Fruit fly (Drosophila melanogaster) whole organism, adult: ENCODE measurements around the gene CG2712.

Experiments used
- CG11617 ChIP-seq: fragments of 200-800 bp; sonication (Bioruptor generic); optimal IDR thresholded peaks from 2 replicates; lab custom pipeline; 2017; ENCODE audit warnings: mild to moderate bottlenecking, missing biosample characterization, missing genetic modification reagents, missing genetic modification characterization
- CG12768 ChIP-seq: fragments of 200-800 bp; sonication (Bioruptor generic); optimal IDR thresholded peaks from 2 replicates; lab custom pipeline; 2017; ENCODE audit warnings: missing biosample characterization, missing genetic modification characterization, mild to moderate bottlenecking, moderate library complexity, missing genetic modification reagents
- CG14711 ChIP-seq: fragments of 200-800 bp; sonication (Bioruptor generic); optimal IDR thresholded peaks from 2 replicates; lab custom pipeline; 2018; ENCODE audit warnings: missing biosample characterization, mild to moderate bottlenecking, missing genetic modification characterization, moderate library complexity
- CG1620 ChIP-seq: fragments of 200-800 bp; sonication (Bioruptor generic); optimal IDR thresholded peaks from 2 replicates; lab custom pipeline; 2016; ENCODE audit warnings: missing biosample characterization, missing genetic modification characterization
- CG33017 ChIP-seq: fragments of 200-800 bp; sonication (Bioruptor generic); optimal IDR thresholded peaks from 2 replicates; lab custom pipeline; 2018; ENCODE audit warnings: missing biosample characterization, mild to moderate bottlenecking, missing genetic modification characterization, moderate library complexity
- CG5204 ChIP-seq: fragments of 200-800 bp; sonication (Bioruptor generic); optimal IDR thresholded peaks from 2 replicates; lab custom pipeline; 2016; ENCODE audit warnings: missing biosample characterization, missing genetic modification characterization
- CG7045 ChIP-seq: fragments of 200-800 bp; sonication (Bioruptor generic); optimal IDR thresholded peaks from 2 replicates; lab custom pipeline; 2017; ENCODE audit warnings: missing biosample characterization, mild to moderate bottlenecking, missing genetic modification characterization
- CG7101 ChIP-seq: fragments of 200-800 bp; sonication (Bioruptor generic); optimal IDR thresholded peaks from 2 replicates; lab custom pipeline; 2018; ENCODE audit warnings: missing biosample characterization, mild to moderate bottlenecking, missing genetic modification characterization, moderate library complexity
- Clk ChIP-seq: fragments of 200-800 bp; sonication (Bioruptor generic); optimal IDR thresholded peaks from 2 replicates; lab custom pipeline; 2017; ENCODE audit warnings: missing biosample characterization, missing genetic modification characterization
- Crg-1 ChIP-seq: fragments of 200-800 bp; sonication (Bioruptor generic); optimal IDR thresholded peaks from 2 replicates; lab custom pipeline; 2016; ENCODE audit warnings: missing biosample characterization, missing genetic modification characterization
- Hr96 ChIP-seq: fragments of 200-800 bp; sonication (Bioruptor generic); optimal IDR thresholded peaks from 2 replicates; lab custom pipeline; 2016; ENCODE audit warnings: missing biosample characterization, missing genetic modification characterization
- Mnt ChIP-seq: fragments of 200-800 bp; sonication (Bioruptor generic); optimal IDR thresholded peaks from 2 replicates; lab custom pipeline; 2016; ENCODE audit warnings: missing biosample characterization, mild to moderate bottlenecking, missing genetic modification characterization
- bab1 ChIP-seq: fragments of 200-800 bp; sonication (Bioruptor generic); optimal IDR thresholded peaks from 3 replicates; lab custom pipeline; 2019; ENCODE audit warnings: missing biosample characterization, mild to moderate bottlenecking, missing genetic modification characterization, moderate library complexity
- cic ChIP-seq: fragments of 200-800 bp; sonication (Bioruptor generic); optimal IDR thresholded peaks from 2 replicates; lab custom pipeline; 2017; ENCODE audit warnings: missing biosample characterization, mild to moderate bottlenecking, missing genetic modification characterization, moderate library complexity
- cnc ChIP-seq, 2 experiments: fragments of >200 bp; optimal IDR thresholded peaks; 2 replicates each; lab custom pipeline; 2017
- kay ChIP-seq: fragments of 200-800 bp; sonication (Bioruptor generic); peaks from one replicate; lab custom pipeline; 2016; ENCODE audit warnings: missing biosample characterization, missing genetic modification characterization, borderline replicate concordance
- ovo ChIP-seq: fragments of 200-800 bp; sonication (Bioruptor generic); optimal IDR thresholded peaks from 2 replicates; lab custom pipeline; 2016; ENCODE audit warnings: missing biosample characterization, missing genetic modification characterization
- pad ChIP-seq: fragments of 200-800 bp; sonication (Bioruptor generic); optimal IDR thresholded peaks from 3 replicates; lab custom pipeline; 2017; ENCODE audit warnings: missing biosample characterization, missing genetic modification characterization, mild to moderate bottlenecking, moderate library complexity, missing genetic modification reagents
- tj ChIP-seq: fragments of 200-800 bp; sonication (Bioruptor generic); optimal IDR thresholded peaks from 3 replicates; lab custom pipeline; 2017; ENCODE audit warnings: missing biosample characterization, mild to moderate bottlenecking, missing genetic modification characterization, moderate library complexity
- toe ChIP-seq: fragments of 200-800 bp; sonication (Bioruptor generic); optimal IDR thresholded peaks from 2 replicates; lab custom pipeline; 2016; ENCODE audit warnings: missing biosample characterization, missing genetic modification characterization

CG2712 gene

dm6 chrX:2704134-2704773 lies 28.0 kb upstream of the CG2712 start, which contains the start of gene eIF2Bbeta:
TSS of gene eIF2Bbeta (plus strand) at chrX:2704571.
- TF ChIP-seq bab1 (peak; percentile 6), CG11617 (GFP tag; lab: Kevin White, UChicago) (no peak)

- TF ChIP-seq CG1620 (GFP tag; lab: Kevin White, UChicago) = no peak
- no peak for TF ChIP-seq CG12768
- no peak for TF ChIP-seq CG33017 (tag; lab: Kevin White, UChicago)
- no peak for TF ChIP-seq tj
- TF ChIP-seq CG7101 (tag; lab: Kevin White, UChicago) = no peak
- no peak for TF ChIP-seq Clk (GFP tag; lab: Kevin White, UChicago)
- TF ChIP-seq Hr96 (GFP tag; lab: Kevin White, UChicago) = no peak
- TF ChIP-seq Mnt (GFP tag; lab: Kevin White, UChicago) = no peak
- TF ChIP-seq bab1 = no peak
- TF ChIP-seq kay (GFP tag; lab: Kevin White, UChicago) = no peak
- TF ChIP-seq cnc (optimal IDR thresholded peaks at IDR 0.05; lab: Kevin White, UChicago) = no peak
- TF ChIP-seq CG7045 = no peak
- no peak for TF ChIP-seq CG14711 (tag; lab: Kevin White, UChicago)
- TF ChIP-seq Crg-1 (GFP tag; lab: Kevin White, UChicago) = no peak
- TF ChIP-seq pad (GFP tag; lab: Kevin White, UChicago) = no peak
- TF ChIP-seq CG11617 (GFP tag; lab: Kevin White, UChicago) = no peak
- TF ChIP-seq cic (GFP tag; lab: Kevin White, UChicago) = no peak
- TF ChIP-seq toe (GFP tag; lab: Kevin White, UChicago) = no peak
- TF ChIP-seq CG5204 (GFP tag; lab: Kevin White, UChicago) = no peak
Observed at dm6 chrX:2707377-2708090, 24.7 kb upstream of the CG2712 start, which contains the start of gene CG2680. TSS of gene CG2680 (minus strand) at chrX:2707427.

dm6 chrX:2708156-2708734 lies 24.0 kb upstream of the CG2712 start, which contains the start of gene CG2681:
TSS of gene CG2681 (plus strand) at chrX:2708684.
- no peak for TF ChIP-seq kay (GFP tag; lab: Kevin White, UChicago)
- no peak for TF ChIP-seq CG14711 (tag; lab: Kevin White, UChicago)
- no peak for TF ChIP-seq tj
- no peak for TF ChIP-seq CG33017 (tag; lab: Kevin White, UChicago)
- peak; percentile 42 for TF ChIP-seq CG7101 (tag; lab: Kevin White, UChicago)
- TF ChIP-seq toe (GFP tag; lab: Kevin White, UChicago) = peak; percentile 17
- no peak for TF ChIP-seq cic (GFP tag; lab: Kevin White, UChicago)
- peak; percentile 18 for TF ChIP-seq Hr96 (GFP tag; lab: Kevin White, UChicago)
- no peak for TF ChIP-seq cnc (optimal IDR thresholded peaks at IDR 0.05; lab: Kevin White, UChicago)
- peak; percentile 7 for TF ChIP-seq CG11617 (GFP tag; lab: Kevin White, UChicago)
- peak; percentile 1 for TF ChIP-seq pad (GFP tag; lab: Kevin White, UChicago)
- no peak for TF ChIP-seq CG1620 (GFP tag; lab: Kevin White, UChicago)
- TF ChIP-seq Mnt (GFP tag; lab: Kevin White, UChicago) = peak; percentile 44
- TF ChIP-seq Crg-1 (GFP tag; lab: Kevin White, UChicago) = peak; percentile 9

DNA sequence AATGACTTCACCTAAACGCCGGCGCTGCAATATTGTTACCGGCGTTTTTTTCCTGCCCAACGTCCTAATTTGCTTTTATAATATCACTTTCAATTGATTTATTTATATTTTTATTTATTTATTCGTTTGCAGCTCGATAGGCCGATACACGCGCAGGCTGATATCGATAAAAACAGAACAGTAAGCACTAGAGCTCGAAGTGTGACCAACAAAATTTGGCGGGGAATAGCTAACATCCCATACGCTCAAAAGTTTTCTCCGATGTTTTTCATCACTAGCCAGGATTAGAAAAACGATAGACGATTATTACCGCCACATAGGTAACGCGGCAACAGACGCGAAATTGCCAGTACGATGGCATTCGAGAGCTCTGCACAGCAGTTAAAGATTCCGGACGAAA lies 18.5 kb upstream of the CG2712 start, which contains the start of the genes CG2685 and CG2694:
TSS of gene CG2685 (minus strand) at position 185 of the 400 bp plus-strand sequence.
TSS of gene CG2694 (plus strand) at position 304 of the 400 bp plus-strand sequence.
- TF ChIP-seq cnc (optimal IDR thresholded peaks at IDR 0.05; lab: Kevin White, UChicago) = no peak
- no peak for TF ChIP-seq CG14711 (tag; lab: Kevin White, UChicago)
- peak; percentile 20 for TF ChIP-seq bab1
- TF ChIP-seq CG7101 (tag; lab: Kevin White, UChicago) = peak; percentile 20
- TF ChIP-seq CG5204 (GFP tag; lab: Kevin White, UChicago) = no peak
- no peak for TF ChIP-seq Hr96 (GFP tag; lab: Kevin White, UChicago)
- TF ChIP-seq pad (GFP tag; lab: Kevin White, UChicago) = peak; percentile 9
- no peak for TF ChIP-seq Crg-1 (GFP tag; lab: Kevin White, UChicago)
- TF ChIP-seq Mnt (GFP tag; lab: Kevin White, UChicago) = peak; percentile 45
- peak; percentile 0 for TF ChIP-seq CG1620 (GFP tag; lab: Kevin White, UChicago)
- no peak for TF ChIP-seq CG11617 (GFP tag; lab: Kevin White, UChicago)
- no peak for TF ChIP-seq cic (GFP tag; lab: Kevin White, UChicago)

- TF ChIP-seq Mnt (GFP tag; lab: Kevin White, UChicago) (no peak), kay (GFP tag; lab: Kevin White, UChicago) (no peak), CG5204 (GFP tag; lab: Kevin White, UChicago) (no peak), CG7101 (tag; lab: Kevin White, UChicago) (no peak), ovo (GFP tag; lab: Kevin White, UChicago) (no peak), Clk (GFP tag; lab: Kevin White, UChicago) (no peak), cnc (optimal IDR thresholded peaks at IDR 0.05; lab: Kevin White, UChicago) (no peak), cic (GFP tag; lab: Kevin White, UChicago) (no peak), CG1620 (GFP tag; lab: Kevin White, UChicago) (peak; percentile 7), CG11617 (GFP tag; lab: Kevin White, UChicago) (peak; percentile 29), pad (GFP tag; lab: Kevin White, UChicago) (peak; percentile 34), bab1 (peak; percentile 90), CG14711 (tag; lab: Kevin White, UChicago) (peak; percentile 15), Crg-1 (GFP tag; lab: Kevin White, UChicago) (peak; percentile 1), toe (GFP tag; lab: Kevin White, UChicago) (no peak), tj (peak; percentile 12)
Observed at dm6 chrX:2714730-2715129, 17.5 kb upstream of the CG2712 start.
